Worm (Caenorhabditis elegans) whole organism, L4 larva: ENCODE data around the gene srbc-62.

Experiments used
- F37D6.2 ChIP-seq: sonication (generic microtip); optimal IDR thresholded peaks from 2 replicates; lab custom pipeline; 2016; ENCODE audit warnings: mild to moderate bottlenecking, missing genetic modification characterization, missing compliant biosample characterization
- F44E2.7 ChIP-seq: fragments of 200-800 bp; sonication (Bioruptor generic); IDR thresholded peaks from 2 replicates; pipeline ENCODE4 v2.1.2; 2022; ENCODE audit warnings: missing genetic modification characterization, missing compliant biosample characterization
- Y75B8A.6 ChIP-seq: fragments of 200-800 bp; sonication (Bioruptor generic); IDR thresholded peaks from 2 replicates; pipeline ENCODE4 v1.3.6; 2022; ENCODE audit warnings: missing genetic modification reagents, missing genetic modification characterization, missing compliant biosample characterization
- aha-1 ChIP-seq: fragments of 150-350 bp; peaks from one replicate; lab custom pipeline; 2014; ENCODE audit warnings: missing biosample characterization, missing genetic modification characterization
- arid-1 ChIP-seq: fragments of 200-800 bp; sonication (Bioruptor generic); conservative IDR thresholded peaks from 2 replicates; pipeline ENCODE4 v1.3.6; 2022; ENCODE audit warnings: missing genetic modification reagents, missing genetic modification characterization, missing compliant biosample characterization
- ceh-82 ChIP-seq: sonication (generic microtip); optimal IDR thresholded peaks from 2 replicates; lab custom pipeline; 2017; ENCODE audit warnings: missing biosample characterization, missing genetic modification characterization
- daf-16 ChIP-seq, 3 experiments: sonication (generic microtip); optimal IDR thresholded peaks; 2 replicates each; lab custom pipeline; 2016 to 2017; ENCODE audit warnings: missing genetic modification characterization in 3 of 3, missing genetic modification reagents in 3 of 3, mild to moderate bottlenecking in 2 of 3, missing compliant biosample characterization in 2 of 3, missing biosample characterization in 1 of 3, moderate library complexity in 1 of 3
- daf-19 ChIP-seq: fragments of 200-800 bp; sonication (Bioruptor generic); conservative IDR thresholded peaks from 2 replicates; pipeline ENCODE4 v1.3.6; 2022; ENCODE audit warnings: missing genetic modification characterization, missing compliant biosample characterization
- daf-8 ChIP-seq: fragments of 200-800 bp; sonication (Bioruptor generic); IDR thresholded peaks from 2 replicates; pipeline ENCODE4 v1.3.6; 2022; ENCODE audit warnings: missing genetic modification characterization, missing compliant biosample characterization
- dve-1 ChIP-seq: sonication (generic microtip); optimal IDR thresholded peaks from 2 replicates; lab custom pipeline; 2017; ENCODE audit warnings: antibody characterized with exemption, mild to moderate bottlenecking, missing genetic modification characterization, missing compliant biosample characterization; ENCODE audit not compliant: insufficient read depth
- fos-1 ChIP-seq: fragments of 150-350 bp; optimal IDR thresholded peaks from 2 replicates; lab custom pipeline; 2014; ENCODE audit warnings: missing biosample characterization, missing genetic modification characterization
- hmg-1.1 ChIP-seq: fragments of 200-800 bp; sonication (Bioruptor generic); IDR thresholded peaks from 2 replicates; pipeline ENCODE4 v1.3.6; 2022; ENCODE audit warnings: missing genetic modification reagents, missing genetic modification characterization, missing compliant biosample characterization
- jun-1 ChIP-seq: fragments of 150-350 bp; optimal IDR thresholded peaks from 2 replicates; lab custom pipeline; 2014; ENCODE audit warnings: missing biosample characterization, missing genetic modification reagents, missing genetic modification characterization
- lin-29 ChIP-seq: fragments of 200-800 bp; sonication (Bioruptor generic); IDR thresholded peaks from 2 replicates; pipeline ENCODE4 v1.3.6; 2022; ENCODE audit warnings: missing genetic modification reagents, missing genetic modification characterization, missing compliant biosample characterization
- lsy-2 ChIP-seq, 2 experiments: fragments of 150-350 bp in 1 of 2; sonication (generic microtip) in 1 of 2; optimal IDR thresholded peaks; 2 replicates each; lab custom pipeline; 2014 to 2017; ENCODE audit warnings: missing biosample characterization in 2 of 2, missing genetic modification characterization in 2 of 2
- madf-5 ChIP-seq, 2 experiments: fragments of 200-800 bp; sonication (Bioruptor generic); IDR thresholded peaks; 2 replicates each; pipeline ENCODE4 v1.3.6; 2022; ENCODE audit warnings: missing compliant biosample characterization in 2 of 2, missing genetic modification characterization in 2 of 2
- mep-1 ChIP-seq: fragments of 150-350 bp; sonication (generic microtip); optimal IDR thresholded peaks from 3 replicates; lab custom pipeline; 2014; ENCODE audit warnings: missing biosample characterization, missing genetic modification characterization
- mxl-2 ChIP-seq: fragments of 200-800 bp; sonication (Bioruptor generic); conservative IDR thresholded peaks from 2 replicates; pipeline ENCODE4 v1.3.6; 2022; ENCODE audit warnings: missing genetic modification reagents, missing genetic modification characterization, missing compliant biosample characterization
- nhr-237 ChIP-seq: sonication (generic microtip); optimal IDR thresholded peaks from 2 replicates; lab custom pipeline; 2017; ENCODE audit warnings: missing biosample characterization, missing genetic modification characterization
- nhr-41 ChIP-seq: fragments of 200-800 bp; sonication (Bioruptor generic); IDR thresholded peaks from 2 replicates; pipeline ENCODE4 v1.3.6; 2022; ENCODE audit warnings: missing genetic modification reagents, missing genetic modification characterization, missing compliant biosample characterization
- nhr-76 ChIP-seq: fragments of 150-350 bp; optimal IDR thresholded peaks from 2 replicates; lab custom pipeline; 2014; ENCODE audit warnings: missing biosample characterization, missing genetic modification characterization
- set-16 ChIP-seq: fragments of 200-800 bp; sonication (Bioruptor generic); IDR thresholded peaks from 2 replicates; pipeline ENCODE4 v1.3.6; 2022; ENCODE audit warnings: missing genetic modification reagents, missing genetic modification characterization, missing compliant biosample characterization
- spr-3 ChIP-seq: fragments of 200-800 bp; sonication (Bioruptor generic); optimal IDR thresholded peaks from 2 replicates; lab custom pipeline; 2018; ENCODE audit warnings: mild to moderate bottlenecking, missing genetic modification characterization, missing compliant biosample characterization
- tag-97 ChIP-seq: fragments of 200-800 bp; sonication (Bioruptor generic); IDR thresholded peaks from 2 replicates; pipeline ENCODE4 v1.3.6; 2022; ENCODE audit warnings: missing genetic modification characterization, missing compliant biosample characterization
- tra-1 ChIP-seq: fragments of 200-800 bp; sonication (Bioruptor generic); IDR thresholded peaks from 2 replicates; pipeline ENCODE4 v1.3.6; 2022; ENCODE audit warnings: missing genetic modification reagents, missing genetic modification characterization, missing compliant biosample characterization
- unc-130 ChIP-seq: sonication (generic microtip); optimal IDR thresholded peaks from 2 replicates; lab custom pipeline; 2016; ENCODE audit warnings: missing genetic modification reagents, missing genetic modification characterization, missing compliant biosample characterization
- zfp-2 ChIP-seq: sonication (generic microtip); optimal IDR thresholded peaks from 2 replicates; lab custom pipeline; 2016; ENCODE audit warnings: mild to moderate bottlenecking, missing genetic modification characterization, missing compliant biosample characterization
- zip-11 ChIP-seq: fragments of 200-800 bp; sonication (Bioruptor generic); IDR thresholded peaks from 2 replicates; pipeline ENCODE4 v1.3.6; 2022; ENCODE audit warnings: missing genetic modification characterization, missing compliant biosample characterization
- zip-2 ChIP-seq: fragments of 150-350 bp; optimal IDR thresholded peaks from 2 replicates; lab custom pipeline; 2014; ENCODE audit warnings: missing biosample characterization, missing genetic modification characterization

The srbc-62 gene

ce11 chrV:17198926-17199325, 18.9 kb upstream of the srbc-62 start, which contains the start of gene srz-96:
TSS of gene srz-96 (plus strand) at chrV:17199226.
- no peak for TF ChIP-seq lsy-2 (tag; optimal IDR thresholded peaks at IDR 0.05; lab: Kevin White, UChicago)
- no peak for TF ChIP-seq nhr-76 (tag; lab: Kevin White, UChicago)
- no peak for TF ChIP-seq zip-2
- TF ChIP-seq mep-1: no peak
- TF ChIP-seq spr-3 (GFP tag; lab: Kevin White, UChicago): no peak
- TF ChIP-seq aha-1 (tag; lab: Kevin White, UChicago): no peak
- no peak for TF ChIP-seq tag-97 (GFP tag; lab: Robert Waterston, UW)
- TF ChIP-seq unc-130 (GFP tag; lab: Kevin White, UChicago): no peak
- TF ChIP-seq ceh-82: no peak
- TF ChIP-seq arid-1 (GFP tag; lab: Robert Waterston, UW): no peak
- no peak for TF ChIP-seq Y75B8A.6 (GFP tag; lab: Robert Waterston, UW)

- no peak for TF ChIP-seq zfp-2 (tag; lab: Kevin White, UChicago)
- peak; percentile 8 for TF ChIP-seq aha-1 (tag; lab: Kevin White, UChicago)
These were observed 15.9 kb upstream of the srbc-62 start, which contains the start of gene Y68A4A.10 for ce11 chrV:17201847-17202246. TSS of gene Y68A4A.10 (plus strand) at chrV:17202147.

ce11 chrV:17206469-17206868, 11.3 kb upstream of the srbc-62 start:
- TF ChIP-seq zip-11 (GFP tag; lab: Robert Waterston, UW) (no peak), set-16 (peak; percentile 92)

- TF ChIP-seq daf-16 (GFP tag; optimal IDR thresholded peaks at IDR 0.05; lab: Kevin White, UChicago) (no peak), daf-16 (tag; optimal IDR thresholded peaks at IDR 0.05; lab: Kevin White, UChicago) (no peak), arid-1 (GFP tag; lab: Robert Waterston, UW) (no peak), aha-1 (tag; lab: Kevin White, UChicago) (peak; percentile 44)
These were observed 9.7 kb upstream of the srbc-62 start, which contains the start of gene Y68A4A.13 for ce11 chrV:17208045-17208444. TSS of gene Y68A4A.13 (minus strand) at chrV:17208145.

ce11 chrV:17211989-17212731, 5.6 kb upstream of the srbc-62 start, which contains the start of gene srh-236:
TSS of gene srh-236 (minus strand) at chrV:17212039.
- no peak for TF ChIP-seq jun-1 (tag; lab: Kevin White, UChicago)
- TF ChIP-seq set-16: peak; percentile 86

ce11 chrV:17212743-17213142, 5.0 kb upstream of the srbc-62 start, which contains the start of gene srh-113:
TSS of gene srh-113 (plus strand) at chrV:17213043.
- no peak for TF ChIP-seq dve-1 (tag; lab: Kevin White, UChicago)
- TF ChIP-seq fos-1: no peak
- TF ChIP-seq zfp-2 (tag; lab: Kevin White, UChicago): no peak
- TF ChIP-seq nhr-237: no peak
- no peak for TF ChIP-seq madf-5 (GFP tag; IDR thresholded peaks at IDR 0.05; lab: Robert Waterston, UW)
- TF ChIP-seq jun-1 (tag; lab: Kevin White, UChicago): no peak
- no peak for TF ChIP-seq lin-29 (GFP tag; lab: Robert Waterston, UW)
- TF ChIP-seq daf-19 (GFP tag; lab: Robert Waterston, UW): no peak
- no peak for TF ChIP-seq mxl-2 (GFP tag; lab: Robert Waterston, UW)
- TF ChIP-seq nhr-41 (GFP tag; lab: Robert Waterston, UW): no peak
- TF ChIP-seq hmg-1.1 (GFP tag; lab: Robert Waterston, UW): no peak
- TF ChIP-seq F37D6.2: no peak
- TF ChIP-seq tra-1 (GFP tag; lab: Robert Waterston, UW): no peak
- no peak for TF ChIP-seq F44E2.7 (GFP tag; lab: Robert Waterston, UW)
- TF ChIP-seq daf-8 (GFP tag; lab: Robert Waterston, UW): no peak
